Worm (Caenorhabditis elegans): ENCODE measurements around the gene ZK370.4.

- no peak for TF ChIP-seq nhr-25 (tag; optimal IDR thresholded peaks at IDR 0.05)
- TF ChIP-seq zag-1 (tag; optimal IDR thresholded peaks at IDR 0.05) = no peak
- TF ChIP-seq unc-62 (GFP tag; optimal IDR thresholded peaks at IDR 0.05) = no peak
These were observed 5.0 kb downstream of the ZK370.4 start for ce11 chrIII:8726019-8726894.

Measured in whole organism, L3 larva.